1 fruit fly cellular context compared by ENCODE assay signal in genomic region chr2L:18493122-18493521, dm6.
TF ChIP-seq lines count a peak whose summit lies in the region.

No protein-coding gene starts in this region.

TF ChIP-seq in whole organism, prepupa, 60 proteins besides CTCF, POLR2A, EP300 and RAD21 (continued from another document):
- TF ChIP-seq CG6792 (GFP tag; optimal IDR thresholded peaks at IDR 0.05; lab: Kevin White, UChicago), result no peak
- peak; percentile 56 for TF ChIP-seq CG6276 (GFP tag; optimal IDR thresholded peaks at IDR 0.05; lab: Kevin White, UChicago)
- no peak for TF ChIP-seq Hr38 (GFP tag; optimal IDR thresholded peaks at IDR 0.05; lab: Kevin White, UChicago)
- no peak for TF ChIP-seq Sox102F (GFP tag; optimal IDR thresholded peaks at IDR 0.05; lab: Kevin White, UChicago)
- TF ChIP-seq CG11294 (GFP tag; IDR thresholded peaks at IDR 0.05; lab: Robert Waterston, UW), result no peak
- peak; percentile 79 for TF ChIP-seq CG8119 (GFP tag; IDR thresholded peaks at IDR 0.05; lab: Robert Waterston, UW)
- TF ChIP-seq Sox14 (GFP tag; optimal IDR thresholded peaks at IDR 0.05; lab: Kevin White, UChicago), result no peak
- TF ChIP-seq CG8632 (GFP tag; optimal IDR thresholded peaks at IDR 0.05; lab: Kevin White, UChicago), result no peak
- TF ChIP-seq CG10631 (GFP tag; optimal IDR thresholded peaks at IDR 0.05; lab: Kevin White, UChicago), result peak; percentile 15
- no peak for TF ChIP-seq CG16779 (tag; optimal IDR thresholded peaks at IDR 0.05; lab: Kevin White, UChicago)
- no peak for TF ChIP-seq CG7368 (GFP tag; optimal IDR thresholded peaks at IDR 0.05; lab: Kevin White, UChicago)
- TF ChIP-seq Sox15 (GFP tag; optimal IDR thresholded peaks at IDR 0.05; lab: Kevin White, UChicago), result no peak
- TF ChIP-seq Hr39 (GFP tag; optimal IDR thresholded peaks at IDR 0.05; lab: Kevin White, UChicago), result no peak
- peak; percentile 12 to 48 for TF ChIP-seq ss (GFP tag; optimal IDR thresholded peaks at IDR 0.05; lab: Kevin White, UChicago)
TF ChIP-seq in whole organism, prepupa: peak in this region for 19.
